Fruit fly (Drosophila melanogaster) whole organism, embryonic: ENCODE results near the gene CG43179.

ENCODE experiments used
- Blimp-1 ChIP-seq: fragments of 200-800 bp; sonication (Bioruptor generic); optimal IDR thresholded peaks from 3 replicates; lab custom pipeline; 2018; ENCODE audit warnings: missing biosample characterization, missing genetic modification characterization, mild to moderate bottlenecking, moderate library complexity, missing genetic modification reagents
- CG10431 ChIP-seq: fragments of 200-800 bp; sonication (Bioruptor generic); optimal IDR thresholded peaks from 3 replicates; lab custom pipeline; 2018; ENCODE audit warnings: missing biosample characterization, mild to moderate bottlenecking, missing genetic modification characterization
- CG12071 ChIP-seq: fragments of 200-800 bp; sonication (Bioruptor generic); optimal IDR thresholded peaks from 3 replicates; lab custom pipeline; 2018; ENCODE audit warnings: missing biosample characterization, mild to moderate bottlenecking, missing genetic modification characterization
- CG12942 ChIP-seq: fragments of 200-800 bp; sonication (Bioruptor generic); optimal IDR thresholded peaks from 3 replicates; lab custom pipeline; 2016; ENCODE audit warnings: missing biosample characterization, missing genetic modification characterization
- CG13296 ChIP-seq: fragments of 200-800 bp; sonication (Bioruptor generic); optimal IDR thresholded peaks from 3 replicates; lab custom pipeline; 2018; ENCODE audit warnings: missing biosample characterization, mild to moderate bottlenecking, missing genetic modification characterization
- CG14441 ChIP-seq: fragments of 200-800 bp; sonication (Bioruptor generic); IDR thresholded peaks from 2 replicates; pipeline ENCODE4 v1.3.6; 2022; ENCODE audit warnings: missing biosample characterization, missing genetic modification characterization
- CG14860 ChIP-seq: fragments of 200-800 bp; sonication (Bioruptor generic); IDR thresholded peaks from 3 replicates; pipeline ENCODE4 v1.3.6; 2022; ENCODE audit warnings: missing biosample characterization, missing genetic modification characterization; ENCODE audit not compliant: partially characterized antibody
- CG15073 ChIP-seq: fragments of 200-800 bp; sonication (Bioruptor generic); optimal IDR thresholded peaks from 2 replicates; lab custom pipeline; 2016; ENCODE audit warnings: missing biosample characterization, missing genetic modification characterization
- CG1529 ChIP-seq: fragments of 200-800 bp; sonication (Bioruptor generic); optimal IDR thresholded peaks from 3 replicates; lab custom pipeline; 2018; ENCODE audit warnings: missing biosample characterization, missing genetic modification characterization
- CG16815 ChIP-seq: fragments of 200-800 bp; sonication (Bioruptor generic); optimal IDR thresholded peaks from 3 replicates; lab custom pipeline; 2017; ENCODE audit warnings: missing biosample characterization, mild to moderate bottlenecking, missing genetic modification characterization
- CG16863 ChIP-seq: fragments of 200-800 bp; sonication (Bioruptor generic); optimal IDR thresholded peaks from 3 replicates; lab custom pipeline; 2016; ENCODE audit warnings: missing biosample characterization, missing genetic modification characterization
- CG30020 ChIP-seq: fragments of 200-800 bp; optimal IDR thresholded peaks from 2 replicates; lab custom pipeline; 2019; ENCODE audit warnings: missing biosample characterization, mild to moderate bottlenecking, missing genetic modification characterization, moderate library complexity
- CG3726 ChIP-seq: fragments of 200-800 bp; sonication (Bioruptor generic); IDR thresholded peaks from 3 replicates; pipeline ENCODE4, ENCODE4 v1.3.6; 2022; ENCODE audit warnings: missing biosample characterization, missing genetic modification characterization
- CG4360 ChIP-seq: fragments of 200-800 bp; sonication (Bioruptor generic); IDR thresholded peaks from 2 replicates; pipeline ENCODE4 v1.3.6; 2022; ENCODE audit warnings: missing biosample characterization, missing genetic modification characterization
- CG4854 ChIP-seq: fragments of 200-800 bp; sonication (Bioruptor generic); optimal IDR thresholded peaks from 2 replicates; lab custom pipeline; 2016; ENCODE audit warnings: missing biosample characterization, missing genetic modification characterization, inconsistent platforms
- CG6683 ChIP-seq: fragments of 200-800 bp; sonication (Bioruptor generic); optimal IDR thresholded peaks from 2 replicates; lab custom pipeline; 2017; ENCODE audit warnings: missing biosample characterization, mild to moderate bottlenecking, missing genetic modification characterization, missing genetic modification reagents
- CG7271 ChIP-seq: fragments of 200-800 bp; sonication (Bioruptor generic); optimal IDR thresholded peaks from 2 replicates; lab custom pipeline; 2018; ENCODE audit warnings: missing biosample characterization, mild to moderate bottlenecking, missing genetic modification characterization, moderate library complexity
- CG8089 ChIP-seq: fragments of 200-800 bp; sonication (Bioruptor generic); optimal IDR thresholded peaks from 3 replicates; lab custom pipeline; 2016; ENCODE audit warnings: missing biosample characterization, missing genetic modification characterization
- CG8290 ChIP-seq, 3 experiments: fragments of 200-800 bp; sonication (Bioruptor generic); optimal IDR thresholded peaks; 2 replicates each; lab custom pipeline; 2016 to 2019; ENCODE audit warnings: missing biosample characterization in 3 of 3, missing genetic modification characterization in 3 of 3, mild to moderate bottlenecking in 2 of 3, moderate library complexity in 1 of 3
- CG9437 ChIP-seq: fragments of 200-800 bp; sonication (Bioruptor generic); optimal IDR thresholded peaks from 2 replicates; lab custom pipeline; 2018; ENCODE audit warnings: missing biosample characterization, mild to moderate bottlenecking, missing genetic modification characterization
- CG9609 ChIP-seq: fragments of 200-800 bp; sonication (Bioruptor generic); optimal IDR thresholded peaks from 3 replicates; lab custom pipeline; 2016; ENCODE audit warnings: missing biosample characterization, missing genetic modification characterization
- ERR ChIP-seq: fragments of 200-800 bp; sonication (Bioruptor generic); optimal IDR thresholded peaks from 2 replicates; lab custom pipeline; 2016; ENCODE audit warnings: missing biosample characterization, missing genetic modification characterization
- Fer3 ChIP-seq: fragments of 200-800 bp; sonication (Bioruptor generic); optimal IDR thresholded peaks from 2 replicates; lab custom pipeline; 2018; ENCODE audit warnings: missing biosample characterization, mild to moderate bottlenecking, missing genetic modification characterization, moderate library complexity
- HHEX ChIP-seq: fragments of 200-800 bp; sonication (Bioruptor generic); optimal IDR thresholded peaks from 3 replicates; lab custom pipeline; 2017; ENCODE audit warnings: missing biosample characterization, mild to moderate bottlenecking, missing genetic modification characterization, missing genetic modification reagents
- Lhr ChIP-seq: fragments of 200-800 bp; sonication (Bioruptor generic); optimal IDR thresholded peaks from 3 replicates; lab custom pipeline; 2017; ENCODE audit warnings: mild to moderate bottlenecking, missing biosample characterization, missing genetic modification reagents, missing genetic modification characterization
- NFAT ChIP-seq: fragments of 200-800 bp; sonication (Bioruptor generic); IDR thresholded peaks from 2 replicates; pipeline ENCODE4 v1.3.6; 2022; ENCODE audit warnings: missing biosample characterization, missing genetic modification characterization
- Opbp ChIP-seq: fragments of 200-800 bp; sonication (Bioruptor generic); IDR thresholded peaks from 3 replicates; pipeline ENCODE4 v1.3.6; 2022; ENCODE audit warnings: missing biosample characterization, missing genetic modification characterization; ENCODE audit not compliant: partially characterized antibody
- Optix ChIP-seq: fragments of 200-800 bp; sonication (Bioruptor generic); IDR thresholded peaks from 3 replicates; pipeline ENCODE4 v1.3.6; 2022; ENCODE audit warnings: missing biosample characterization, missing genetic modification characterization
- Six4 ChIP-seq: fragments of 200-800 bp; sonication (Bioruptor generic); optimal IDR thresholded peaks from 2 replicates; lab custom pipeline; 2016; ENCODE audit warnings: missing biosample characterization, missing genetic modification characterization
- Spps ChIP-seq: fragments of 200-800 bp; sonication (Bioruptor generic); optimal IDR thresholded peaks from 2 replicates; lab custom pipeline; 2018; ENCODE audit warnings: missing biosample characterization, mild to moderate bottlenecking, missing genetic modification characterization
- ab ChIP-seq: fragments of 200-800 bp; sonication (Bioruptor generic); optimal IDR thresholded peaks from 2 replicates; lab custom pipeline; 2016; ENCODE audit warnings: missing biosample characterization, missing genetic modification characterization
- al ChIP-seq: fragments of 200-800 bp; sonication (Bioruptor generic); IDR thresholded peaks from 2 replicates; pipeline ENCODE4 v1.3.6; 2022; ENCODE audit warnings: missing biosample characterization, missing genetic modification characterization
- ap ChIP-seq: fragments of 200-800 bp; sonication (Bioruptor generic); IDR thresholded peaks from 2 replicates; pipeline ENCODE4 v1.3.6; 2022; ENCODE audit warnings: missing biosample characterization, missing genetic modification characterization
- ci ChIP-seq: fragments of 200-800 bp; sonication (Bioruptor generic); IDR thresholded peaks from 3 replicates; pipeline ENCODE4 v1.3.6; 2022; ENCODE audit warnings: missing biosample characterization, missing genetic modification characterization
- dati ChIP-seq: fragments of 200-800 bp; sonication (Bioruptor generic); IDR thresholded peaks from 2 replicates; pipeline ENCODE4 v1.3.6; 2022; ENCODE audit warnings: missing biosample characterization, missing genetic modification characterization
- grn ChIP-seq: fragments of 200-800 bp; sonication (Bioruptor generic); optimal IDR thresholded peaks from 3 replicates; lab custom pipeline; 2017; ENCODE audit warnings: missing biosample characterization, missing genetic modification characterization
- ham ChIP-seq: fragments of 200-800 bp; sonication (Bioruptor generic); IDR thresholded peaks from 2 replicates; pipeline ENCODE4 v1.3.6; 2022; ENCODE audit warnings: missing biosample characterization, missing genetic modification characterization
- hb ChIP-seq: fragments of 200-800 bp; sonication (Bioruptor generic); IDR thresholded peaks from 3 replicates; pipeline ENCODE4 v1.3.6; 2022; ENCODE audit warnings: missing biosample characterization, missing genetic modification characterization; ENCODE audit not compliant: partially characterized antibody
- insv ChIP-seq, 2 experiments: fragments of 200-800 bp; sonication (Bioruptor generic); optimal IDR thresholded peaks; 3 replicates each; lab custom pipeline; 2016 to 2018; ENCODE audit warnings: missing biosample characterization in 2 of 2, missing genetic modification characterization in 2 of 2
- jing ChIP-seq: fragments of 200-800 bp; sonication (Bioruptor generic); optimal IDR thresholded peaks from 2 replicates; lab custom pipeline; 2018; ENCODE audit warnings: missing biosample characterization, mild to moderate bottlenecking, missing genetic modification characterization
- lmd ChIP-seq: fragments of 200-800 bp; sonication (Bioruptor generic); IDR thresholded peaks from 2 replicates; pipeline ENCODE4 v1.3.6; 2022; ENCODE audit warnings: missing biosample characterization, missing genetic modification characterization
- repo ChIP-seq: fragments of 200-800 bp; sonication (Bioruptor generic); optimal IDR thresholded peaks from 2 replicates; lab custom pipeline; 2016; ENCODE audit warnings: missing biosample characterization, missing genetic modification characterization
- salm ChIP-seq: fragments of 200-800 bp; sonication (Bioruptor generic); optimal IDR thresholded peaks from 2 replicates; lab custom pipeline; 2018; ENCODE audit warnings: missing biosample characterization, mild to moderate bottlenecking, missing genetic modification characterization
- scrt ChIP-seq: fragments of 200-800 bp; sonication (Bioruptor generic); optimal IDR thresholded peaks from 2 replicates; lab custom pipeline; 2018; ENCODE audit warnings: missing biosample characterization, mild to moderate bottlenecking, missing genetic modification characterization, moderate library complexity
- shn ChIP-seq: fragments of 200-800 bp; sonication (Bioruptor generic); optimal IDR thresholded peaks from 3 replicates; lab custom pipeline; 2016; ENCODE audit warnings: missing biosample characterization, missing genetic modification characterization
- slbo ChIP-seq: fragments of 200-800 bp; sonication (Bioruptor generic); IDR thresholded peaks from 2 replicates; pipeline ENCODE4 v1.3.6; 2022; ENCODE audit warnings: missing biosample characterization, missing genetic modification characterization
- slou ChIP-seq: fragments of 200-800 bp; sonication (Bioruptor generic); optimal IDR thresholded peaks from 3 replicates; lab custom pipeline; 2016; ENCODE audit warnings: missing biosample characterization, missing genetic modification characterization
- sob ChIP-seq: fragments of 200-800 bp; sonication (Bioruptor generic); IDR thresholded peaks from 2 replicates; pipeline ENCODE4 v1.3.6; 2022; ENCODE audit warnings: missing biosample characterization, missing genetic modification characterization
- wdn ChIP-seq: fragments of 200-800 bp; sonication (Bioruptor generic); IDR thresholded peaks from 2 replicates; pipeline ENCODE4 v1.3.6; 2022; ENCODE audit warnings: missing biosample characterization, missing genetic modification characterization
- wor ChIP-seq: fragments of 200-800 bp; sonication (Bioruptor generic); IDR thresholded peaks from 2 replicates; pipeline ENCODE4 v1.3.6; 2022; ENCODE audit warnings: missing biosample characterization, missing genetic modification characterization
- zfh2 ChIP-seq: fragments of 200-800 bp; sonication (Bioruptor generic); optimal IDR thresholded peaks from 2 replicates; lab custom pipeline; 2016; ENCODE audit warnings: missing biosample characterization, missing genetic modification characterization

The CG43179 gene

dm6 chr3R:14279311-14279998 lies 23.5 kb downstream of the CG43179 start (continued):
- TF ChIP-seq CG16815 (no peak), CG7271 (no peak), CG9437 (GFP tag; lab: Kevin White, UChicago) (peak; percentile 17), sob (GFP tag; lab: Robert Waterston, UW) (no peak), dati (GFP tag; lab: Robert Waterston, UW) (no peak), ap (no peak), hb (no peak), CG16863 (GFP tag; lab: Kevin White, UChicago) (no peak), ERR (GFP tag; lab: Kevin White, UChicago) (no peak), shn (GFP tag; lab: Kevin White, UChicago) (no peak), Fer3 (tag; lab: Kevin White, UChicago) (no peak), CG12942 (GFP tag; lab: Kevin White, UChicago) (no peak), CG1529 (GFP tag; lab: Kevin White, UChicago) (no peak), Lhr (GFP tag; lab: Kevin White, UChicago) (no peak), zfh2 (no peak), CG15073 (no peak), CG12071 (no peak), HHEX (GFP tag; lab: Kevin White, UChicago) (no peak), ham (GFP tag; lab: Robert Waterston, UW) (no peak), CG6683 (no peak), slou (no peak), CG10431 (GFP tag; lab: Kevin White, UChicago) (no peak), al (GFP tag; lab: Robert Waterston, UW) (no peak), wor (GFP tag; lab: Robert Waterston, UW) (no peak), CG4854 (GFP tag; lab: Kevin White, UChicago) (no peak), CG30020 (tag; lab: Kevin White, UChicago) (no peak), salm (tag; lab: Kevin White, UChicago) (no peak), Spps (tag; lab: Kevin White, UChicago) (no peak), CG13296 (peak; percentile 17), CG9609 (no peak), scrt (no peak), NFAT (GFP tag; lab: Robert Waterston, UW) (no peak), ab (GFP tag; lab: Kevin White, UChicago) (no peak), grn (no peak), CG14441 (GFP tag; lab: Robert Waterston, UW) (no peak), jing (GFP tag; lab: Kevin White, UChicago) (no peak), Optix (GFP tag; lab: Robert Waterston, UW) (no peak), CG4360 (no peak), CG3726 (GFP tag; lab: Robert Waterston, UW) (no peak), slbo (peak; percentile 29; the same call in 1 of the 2 replicates), insv (GFP tag; optimal IDR thresholded peaks at IDR 0.05; lab: Kevin White, UChicago) (no peak), lmd (GFP tag; lab: Robert Waterston, UW) (0 out of 2 replicates have a peak, but pooled peaks have one; percentile 19), Opbp (GFP tag; lab: Robert Waterston, UW) (no peak), Blimp-1 (peak; percentile 55), CG14860 (GFP tag; lab: Robert Waterston, UW) (no peak), ci (peak; percentile 33; the same call in 1 of the 3 replicates), Six4 (GFP tag; lab: Kevin White, UChicago) (no peak), CG8089 (GFP tag; lab: Kevin White, UChicago) (no peak), wdn (no peak), CG8290 (GFP tag; optimal IDR thresholded peaks at IDR 0.05; lab: Kevin White, UChicago) (peak; percentile 34), CG8290 (tag; optimal IDR thresholded peaks at IDR 0.05; lab: Kevin White, UChicago) (no peak), repo (GFP tag; lab: Kevin White, UChicago) (no peak)
